Worm (Caenorhabditis elegans): ENCODE measurements around the gene clec-241.

- TF ChIP-seq athp-1 (tag; optimal IDR thresholded peaks at IDR 0.05) (no peak), hsf-1 (GFP tag; IDR thresholded peaks at IDR 0.05) (no peak), ztf-3 (GFP tag; optimal IDR thresholded peaks at IDR 0.05) (no peak), F33H1.4 (GFP tag; IDR thresholded peaks at IDR 0.05) (no peak), unc-130 (GFP tag; optimal IDR thresholded peaks at IDR 0.05) (no peak), snpc-1.1 (tag; optimal IDR thresholded peaks at IDR 0.05; ENCODE audit: insufficient read depth) (no peak), fkh-3 (tag; optimal IDR thresholded peaks at IDR 0.05) (no peak), egl-44 (GFP tag; IDR thresholded peaks at IDR 0.05) (no peak), pbrm-1 (GFP tag; IDR thresholded peaks at IDR 0.05) (no peak), ztf-26 (tag; optimal IDR thresholded peaks at IDR 0.05) (no peak), lir-1 (GFP tag; conservative IDR thresholded peaks at IDR 0.05) (no peak), lin-35 (GFP tag; optimal IDR thresholded peaks at IDR 0.05) (no peak)
These were observed 22.7 kb upstream of the clec-241 start, which contains the start of gene srz-94 for ce11 chrV:17035850-17036249.

All from whole organism, young adult.